Worm (Caenorhabditis elegans) whole organism, L4 larva: ENCODE results near the gene cyp-25A3.

Experiments
- Y48G9A.11 ChIP-seq: fragments of 200-800 bp; sonication (Bioruptor generic); IDR thresholded peaks from 2 replicates; pipeline ENCODE4 v1.3.6; 2022; ENCODE audit warnings: missing genetic modification reagents, missing genetic modification characterization, missing compliant biosample characterization
- Y75B8A.6 ChIP-seq: fragments of 200-800 bp; sonication (Bioruptor generic); IDR thresholded peaks from 2 replicates; pipeline ENCODE4 v1.3.6; 2022; ENCODE audit warnings: missing genetic modification reagents, missing genetic modification characterization, missing compliant biosample characterization
- ZK546.5 ChIP-seq, 2 experiments: sonication (generic microtip); optimal IDR thresholded peaks; 2 replicates each; lab custom pipeline; 2017; ENCODE audit warnings: missing biosample characterization in 2 of 2, missing genetic modification characterization in 2 of 2
- aha-1 ChIP-seq: fragments of 150-350 bp; peaks from one replicate; lab custom pipeline; 2014; ENCODE audit warnings: missing biosample characterization, missing genetic modification characterization
- aly-2 ChIP-seq: sonication (generic microtip); optimal IDR thresholded peaks from 2 replicates; lab custom pipeline; 2018; ENCODE audit warnings: missing biosample characterization, missing genetic modification characterization
- arid-1 ChIP-seq: fragments of 200-800 bp; sonication (Bioruptor generic); conservative IDR thresholded peaks from 2 replicates; pipeline ENCODE4 v1.3.6; 2022; ENCODE audit warnings: missing genetic modification reagents, missing genetic modification characterization, missing compliant biosample characterization
- attf-4 ChIP-seq: sonication (generic microtip); optimal IDR thresholded peaks from 3 replicates; lab custom pipeline; 2017; ENCODE audit warnings: missing biosample characterization, missing genetic modification characterization
- ctbp-1 ChIP-seq: fragments of 200-800 bp; sonication (Bioruptor generic); IDR thresholded peaks from 2 replicates; pipeline ENCODE4 v1.3.6; 2022; ENCODE audit warnings: missing genetic modification reagents, missing genetic modification characterization, missing compliant biosample characterization
- daf-16 ChIP-seq, 3 experiments: sonication (generic microtip); optimal IDR thresholded peaks; 2 replicates each; lab custom pipeline; 2016 to 2017; ENCODE audit warnings: missing genetic modification characterization in 3 of 3, missing genetic modification reagents in 3 of 3, mild to moderate bottlenecking in 2 of 3, missing compliant biosample characterization in 2 of 3, missing biosample characterization in 1 of 3, moderate library complexity in 1 of 3
- daf-8 ChIP-seq: fragments of 200-800 bp; sonication (Bioruptor generic); IDR thresholded peaks from 2 replicates; pipeline ENCODE4 v1.3.6; 2022; ENCODE audit warnings: missing genetic modification characterization, missing compliant biosample characterization
- dmd-6 ChIP-seq: fragments of 200-800 bp; sonication (Bioruptor generic); IDR thresholded peaks from 2 replicates; pipeline ENCODE4 v1.3.6; 2022; ENCODE audit warnings: missing genetic modification reagents, missing genetic modification characterization, missing compliant biosample characterization
- dmd-8 ChIP-seq: fragments of 200-800 bp; sonication (Bioruptor generic); IDR thresholded peaks from 2 replicates; pipeline ENCODE4 v1.3.6; 2022; ENCODE audit warnings: missing genetic modification characterization, missing compliant biosample characterization
- dmd-9 ChIP-seq: fragments of 200-800 bp; sonication (Bioruptor generic); IDR thresholded peaks from 2 replicates; pipeline ENCODE4 v1.3.6; 2022; ENCODE audit warnings: missing genetic modification reagents, missing genetic modification characterization, missing compliant biosample characterization
- dpl-1 ChIP-seq: fragments of 150-350 bp; optimal IDR thresholded peaks from 2 replicates; lab custom pipeline; 2014; ENCODE audit warnings: missing biosample characterization, missing genetic modification reagents, missing genetic modification characterization
- duxl-1 ChIP-seq: sonication (generic microtip); optimal IDR thresholded peaks from 2 replicates; lab custom pipeline; 2016; ENCODE audit warnings: mild to moderate bottlenecking, missing genetic modification characterization, moderate library complexity, missing compliant biosample characterization; ENCODE audit not compliant: poor library complexity
- fkh-10 ChIP-seq: fragments of 150-350 bp; optimal IDR thresholded peaks from 2 replicates; lab custom pipeline; 2014; ENCODE audit warnings: missing biosample characterization, missing genetic modification reagents, missing genetic modification characterization
- hif-1 ChIP-seq, 2 experiments: sonication (generic microtip); optimal IDR thresholded peaks; 2 replicates each; lab custom pipeline; 2016 to 2017; ENCODE audit warnings: missing compliant biosample characterization in 2 of 2, missing genetic modification characterization in 2 of 2, missing genetic modification reagents in 2 of 2, missing genotype in 2 of 2, mild to moderate bottlenecking in 1 of 2
- hlh-11 ChIP-seq: fragments of 200-800 bp; sonication (Bioruptor generic); optimal IDR thresholded peaks from 2 replicates; lab custom pipeline; 2018; ENCODE audit warnings: mild to moderate bottlenecking, missing genetic modification characterization, missing compliant biosample characterization
- hmg-1.1 ChIP-seq: fragments of 200-800 bp; sonication (Bioruptor generic); IDR thresholded peaks from 2 replicates; pipeline ENCODE4 v1.3.6; 2022; ENCODE audit warnings: missing genetic modification reagents, missing genetic modification characterization, missing compliant biosample characterization
- jun-1 ChIP-seq: fragments of 150-350 bp; optimal IDR thresholded peaks from 2 replicates; lab custom pipeline; 2014; ENCODE audit warnings: missing biosample characterization, missing genetic modification reagents, missing genetic modification characterization
- lim-7 ChIP-seq: fragments of 200-800 bp; sonication (Bioruptor generic); IDR thresholded peaks from 2 replicates; pipeline ENCODE4 v1.3.6; 2022; ENCODE audit warnings: missing genetic modification characterization, missing compliant biosample characterization
- lin-15B ChIP-seq: fragments of 150-350 bp; sonication (generic microtip); optimal IDR thresholded peaks from 3 replicates; lab custom pipeline; 2014; ENCODE audit warnings: missing biosample characterization, missing genetic modification characterization
- lsy-2 ChIP-seq, 2 experiments: fragments of 150-350 bp in 1 of 2; sonication (generic microtip) in 1 of 2; optimal IDR thresholded peaks; 2 replicates each; lab custom pipeline; 2014 to 2017; ENCODE audit warnings: missing biosample characterization in 2 of 2, missing genetic modification characterization in 2 of 2
- mdl-1 ChIP-seq, 2 experiments: fragments of 150-350 bp in 1 of 2; sonication (generic microtip) in 1 of 2; optimal IDR thresholded peaks; 2 replicates each; lab custom pipeline; 2014 to 2017; ENCODE audit warnings: missing biosample characterization in 2 of 2, missing genetic modification characterization in 2 of 2
- mep-1 ChIP-seq: fragments of 150-350 bp; sonication (generic microtip); optimal IDR thresholded peaks from 3 replicates; lab custom pipeline; 2014; ENCODE audit warnings: missing biosample characterization, missing genetic modification characterization
- mes-2 ChIP-seq: sonication (generic microtip); optimal IDR thresholded peaks from 2 replicates; lab custom pipeline; 2016; ENCODE audit warnings: missing genotype, mild to moderate bottlenecking, missing genetic modification characterization, missing compliant biosample characterization; ENCODE audit not compliant: poor library complexity, severe bottlenecking
- mxl-2 ChIP-seq: fragments of 200-800 bp; sonication (Bioruptor generic); conservative IDR thresholded peaks from 2 replicates; pipeline ENCODE4 v1.3.6; 2022; ENCODE audit warnings: missing genetic modification reagents, missing genetic modification characterization, missing compliant biosample characterization
- mxl-3 ChIP-seq: fragments of 200-800 bp; sonication (Bioruptor generic); optimal IDR thresholded peaks from 2 replicates; lab custom pipeline; 2018; ENCODE audit warnings: mild to moderate bottlenecking, missing genetic modification characterization, missing compliant biosample characterization
- nhr-11 ChIP-seq: fragments of 150-350 bp; optimal IDR thresholded peaks from 2 replicates; lab custom pipeline; 2014; ENCODE audit warnings: missing biosample characterization, missing genetic modification characterization
- nhr-111 ChIP-seq: fragments of 200-800 bp; sonication (Bioruptor generic); optimal IDR thresholded peaks from 2 replicates; lab custom pipeline; 2018; ENCODE audit warnings: mild to moderate bottlenecking, missing genetic modification characterization, missing compliant biosample characterization
- nhr-25 ChIP-seq: sonication (generic microtip); optimal IDR thresholded peaks from 2 replicates; lab custom pipeline; 2017; ENCODE audit warnings: missing genetic modification characterization, mild to moderate bottlenecking, missing compliant biosample characterization, antibody characterized with exemption, moderate library complexity, borderline replicate concordance; ENCODE audit not compliant: insufficient read depth
- nhr-28 ChIP-seq: fragments of 150-350 bp; optimal IDR thresholded peaks from 2 replicates; lab custom pipeline; 2014; ENCODE audit warnings: missing biosample characterization, missing genetic modification characterization
- nhr-48 ChIP-seq: sonication (generic microtip); optimal IDR thresholded peaks from 2 replicates; lab custom pipeline; 2016; ENCODE audit warnings: mild to moderate bottlenecking, missing genetic modification characterization, missing compliant biosample characterization
- nhr-76 ChIP-seq: fragments of 150-350 bp; optimal IDR thresholded peaks from 2 replicates; lab custom pipeline; 2014; ENCODE audit warnings: missing biosample characterization, missing genetic modification characterization
- pqm-1 ChIP-seq: sonication (generic microtip); optimal IDR thresholded peaks from 2 replicates; lab custom pipeline; 2017; ENCODE audit warnings: missing biosample characterization, missing genetic modification characterization
- unc-62 ChIP-seq, 3 experiments: fragments of 150-350 bp in 1 of 3; sonication (generic microtip); optimal IDR thresholded peaks in 2 of 3; peaks in 1 of 3; 1 replicate in 1 of 3; 2 replicates in 2 of 3; lab custom pipeline; 2014 to 2017; ENCODE audit warnings: missing biosample characterization in 3 of 3, missing genetic modification characterization in 3 of 3, missing genetic modification reagents in 3 of 3, missing genotype in 1 of 3
- zag-1 ChIP-seq: fragments of 150-350 bp; optimal IDR thresholded peaks from 2 replicates; lab custom pipeline; 2014; ENCODE audit warnings: missing biosample characterization, missing genetic modification characterization
- zfp-3 ChIP-seq: fragments of 200-800 bp; sonication (Bioruptor generic); conservative IDR thresholded peaks from 2 replicates; pipeline ENCODE4 v1.3.6; 2022; ENCODE audit warnings: missing genetic modification reagents, missing genetic modification characterization, missing compliant biosample characterization

Gene cyp-25A3

DNA sequence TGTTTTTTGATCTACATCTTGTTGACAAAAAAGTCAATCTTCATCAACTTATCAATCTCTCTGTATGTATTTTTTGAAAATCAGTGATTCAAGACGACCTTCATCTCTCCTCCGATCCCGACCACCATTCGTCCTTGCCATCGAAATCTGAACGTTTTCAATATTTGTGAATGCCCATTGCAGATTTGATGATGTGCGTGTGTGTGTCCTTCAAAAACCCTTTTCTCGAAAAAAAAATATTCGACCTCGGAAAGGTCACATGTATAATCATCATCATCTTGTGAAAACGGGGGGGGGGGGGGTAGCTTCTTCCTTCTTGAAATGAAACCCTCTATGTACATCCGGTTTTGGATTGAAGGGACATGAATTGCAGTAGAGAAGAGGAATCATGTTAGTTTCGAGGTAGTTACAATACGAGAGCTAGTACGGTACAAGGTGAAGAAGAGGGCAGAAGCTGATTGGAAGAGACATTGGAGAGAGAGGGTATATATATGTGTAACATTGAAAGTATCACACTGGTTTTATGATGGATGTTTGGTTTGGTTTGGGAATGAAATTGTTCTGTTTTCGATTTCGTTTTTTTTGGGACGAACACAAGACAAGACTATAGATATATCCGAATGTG, 27.1 kb downstream of the cyp-25A3 start (continued):
- TF ChIP-seq nhr-111 (GFP tag; lab: Kevin White, UChicago) = no peak
- TF ChIP-seq zfp-3 = no peak
- TF ChIP-seq lim-7 (GFP tag; lab: Robert Waterston, UW) = no peak
- TF ChIP-seq pqm-1 = no peak
- no peak for TF ChIP-seq dmd-6 (GFP tag; lab: Robert Waterston, UW)
- TF ChIP-seq aha-1 (tag; lab: Kevin White, UChicago) = peak; percentile 69
- no peak for TF ChIP-seq duxl-1 (tag; lab: Kevin White, UChicago)
- TF ChIP-seq dmd-9 = no peak

DNA sequence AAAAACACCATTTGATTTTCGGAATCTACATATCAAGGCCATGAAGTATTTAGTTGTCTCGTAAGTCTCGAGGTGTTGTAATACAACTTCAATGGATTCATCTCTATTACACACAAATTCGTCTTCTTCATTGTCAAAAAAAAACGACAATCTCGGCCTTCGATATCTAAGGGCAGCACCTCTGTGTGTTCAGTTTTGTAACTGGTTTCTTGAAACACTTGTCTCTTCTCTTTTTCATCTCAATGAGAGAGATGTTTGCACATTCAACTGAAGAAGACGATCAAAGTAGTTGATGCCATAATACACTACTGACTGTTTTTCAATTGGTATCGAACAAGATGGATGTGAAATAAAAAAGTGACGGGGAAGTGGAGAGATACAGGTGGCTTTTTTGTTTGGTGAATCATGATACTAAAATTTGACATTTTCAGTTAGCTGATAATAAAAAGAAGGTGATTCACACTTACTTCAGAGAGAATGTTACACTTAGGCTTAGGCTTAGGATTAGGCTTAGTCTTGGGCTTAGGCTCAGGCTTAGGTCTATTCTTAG, 28.1 kb downstream of the cyp-25A3 start:
- TF ChIP-seq zfp-3 (0 out of 2 replicates have a peak, but pooled peaks have one; percentile 16), ctbp-1 (no peak), lin-15B (tag; lab: Kevin White, UChicago) (no peak), lsy-2 (tag; optimal IDR thresholded peaks at IDR 0.05; lab: Kevin White, UChicago) (peak in 1 of 2 experiments; percentile 38), hlh-11 (peak; percentile 1), zag-1 (no peak), aha-1 (tag; lab: Kevin White, UChicago) (peak; percentile 46), mxl-3 (GFP tag; lab: Kevin White, UChicago) (no peak), nhr-11 (tag; lab: Kevin White, UChicago) (no peak), nhr-28 (tag; lab: Kevin White, UChicago) (peak; percentile 59), dmd-8 (GFP tag; lab: Robert Waterston, UW) (no peak), ZK546.5 (tag; optimal IDR thresholded peaks at IDR 0.05; lab: Kevin White, UChicago) (no peak), duxl-1 (tag; lab: Kevin White, UChicago) (no peak), Y75B8A.6 (GFP tag; lab: Robert Waterston, UW) (no peak), arid-1 (no peak), attf-4 (tag; lab: Kevin White, UChicago) (no peak), nhr-25 (peak; percentile 22), dpl-1 (GFP tag; lab: Kevin White, UChicago) (no peak), unc-62 (GFP tag; optimal IDR thresholded peaks at IDR 0.05 in 1 of 2; lab: Kevin White, UChicago) (peak in 1 of 2 experiments; percentile 99), unc-62 (tag; optimal IDR thresholded peaks at IDR 0.05; lab: Kevin White, UChicago) (no peak), lim-7 (GFP tag; lab: Robert Waterston, UW) (no peak), Y48G9A.11 (no peak), mep-1 (tag; lab: Kevin White, UChicago) (peak; percentile 26), hmg-1.1 (GFP tag; lab: Robert Waterston, UW) (0 out of 2 replicates have a peak, but pooled peaks have one; percentile 35), mdl-1 (tag; optimal IDR thresholded peaks at IDR 0.05; lab: Kevin White, UChicago) (no peak), nhr-76 (tag; lab: Kevin White, UChicago) (no peak), hif-1 (tag; optimal IDR thresholded peaks at IDR 0.05; lab: Kevin White, UChicago) (no peak)

DNA sequence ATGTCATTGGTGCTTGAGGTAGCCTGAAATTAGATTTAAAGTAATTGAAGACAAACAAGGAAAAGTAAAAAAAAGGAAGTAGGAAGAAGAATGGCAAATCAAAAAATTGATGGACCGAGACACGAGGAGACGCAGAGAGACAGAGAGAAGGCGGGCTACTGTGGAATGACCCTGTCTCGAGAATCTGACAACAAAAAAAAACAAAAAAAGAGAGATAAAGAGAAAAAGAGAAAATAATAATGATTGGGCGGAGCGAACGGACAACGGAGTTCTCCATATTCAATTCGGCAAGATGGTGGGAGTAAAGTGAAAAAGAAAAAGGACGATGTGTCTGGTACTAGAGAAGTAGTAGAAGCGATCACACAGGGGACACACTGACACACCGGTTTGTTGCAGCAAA, 30.5 kb downstream of the cyp-25A3 start, which contains the start of gene toh-1:
Gene toh-1 (minus strand): TSS at position 23 of the 400 bp plus-strand sequence.
- TF ChIP-seq nhr-25 = peak; percentile 67
- peak in 1 of 2 experiments; percentile 35 for TF ChIP-seq mdl-1 (tag; optimal IDR thresholded peaks at IDR 0.05; lab: Kevin White, UChicago)
- TF ChIP-seq jun-1 (tag; lab: Kevin White, UChicago) = peak; percentile 61
- peak; percentile 3 for TF ChIP-seq mes-2 (tag; lab: Kevin White, UChicago)
- TF ChIP-seq daf-8 = no peak
- peak; percentile 59 for TF ChIP-seq aha-1 (tag; lab: Kevin White, UChicago)

DNA sequence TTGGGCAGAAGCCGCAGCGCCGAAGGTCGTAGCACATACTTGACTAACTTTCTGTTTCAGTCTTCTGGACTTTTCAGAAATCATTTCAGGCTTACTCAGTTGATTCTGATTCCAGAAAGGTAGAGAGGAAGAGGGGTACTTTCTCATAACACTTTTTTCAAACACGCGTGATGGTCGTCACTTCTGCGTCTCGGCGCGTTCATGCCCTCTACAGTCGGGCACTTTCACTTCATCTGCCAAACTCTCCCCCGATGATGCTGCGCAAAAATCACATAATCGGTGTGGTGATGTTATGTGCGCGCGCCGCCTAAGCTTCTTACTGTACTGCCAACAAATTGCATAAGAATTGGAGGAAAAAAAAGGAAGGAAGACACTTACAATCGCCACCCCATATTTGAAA, 31.9 kb downstream of the cyp-25A3 start:
- no peak for TF ChIP-seq nhr-48 (tag; lab: Kevin White, UChicago)
- no peak for TF ChIP-seq pqm-1
- TF ChIP-seq mxl-2 = no peak
- no peak for TF ChIP-seq daf-16 (GFP tag; optimal IDR thresholded peaks at IDR 0.05; lab: Kevin White, UChicago)
- TF ChIP-seq daf-16 (tag; optimal IDR thresholded peaks at IDR 0.05; lab: Kevin White, UChicago) = no peak
- no peak for TF ChIP-seq aly-2 (tag; lab: Kevin White, UChicago)
- TF ChIP-seq dmd-6 (GFP tag; lab: Robert Waterston, UW) = no peak
- TF ChIP-seq fkh-10 = no peak
- peak; percentile 7 for TF ChIP-seq hlh-11
